Worm (Caenorhabditis elegans) whole organism, L4 larva: ENCODE results near the gene T14G8.4.
A peak's percentile ranks its signal among the peaks of the same experiment; 100 is the strongest.

Experiments
- F37D6.2 ChIP-seq: sonication (generic microtip); optimal IDR thresholded peaks from 2 replicates; lab custom pipeline; 2016; ENCODE audit warnings: mild to moderate bottlenecking, missing genetic modification characterization, missing compliant biosample characterization
- Y48G9A.11 ChIP-seq: fragments of 200-800 bp; sonication (Bioruptor generic); IDR thresholded peaks from 2 replicates; pipeline ENCODE4 v1.3.6; 2022; ENCODE audit warnings: missing genetic modification reagents, missing genetic modification characterization, missing compliant biosample characterization
- aha-1 ChIP-seq: fragments of 150-350 bp; peaks from one replicate; lab custom pipeline; 2014; ENCODE audit warnings: missing biosample characterization, missing genetic modification characterization
- arid-1 ChIP-seq: fragments of 200-800 bp; sonication (Bioruptor generic); conservative IDR thresholded peaks from 2 replicates; pipeline ENCODE4 v1.3.6; 2022; ENCODE audit warnings: missing genetic modification reagents, missing genetic modification characterization, missing compliant biosample characterization
- ceh-20 ChIP-seq: fragments of 200-800 bp; sonication (Bioruptor generic); IDR thresholded peaks from 2 replicates; pipeline ENCODE4 v1.3.6; 2022; ENCODE audit warnings: missing genetic modification reagents, missing genetic modification characterization, missing compliant biosample characterization
- ceh-44 ChIP-seq: fragments of 200-800 bp; sonication (Bioruptor generic); IDR thresholded peaks from 2 replicates; pipeline ENCODE4 v1.3.6; 2022; ENCODE audit warnings: missing genetic modification reagents, missing genetic modification characterization, missing compliant biosample characterization
- daf-16 ChIP-seq, 3 experiments: sonication (generic microtip); optimal IDR thresholded peaks; 2 replicates each; lab custom pipeline; 2016 to 2017; ENCODE audit warnings: missing genetic modification characterization in 3 of 3, missing genetic modification reagents in 3 of 3, mild to moderate bottlenecking in 2 of 3, missing compliant biosample characterization in 2 of 3, missing biosample characterization in 1 of 3, moderate library complexity in 1 of 3
- dmd-6 ChIP-seq: fragments of 200-800 bp; sonication (Bioruptor generic); IDR thresholded peaks from 2 replicates; pipeline ENCODE4 v1.3.6; 2022; ENCODE audit warnings: missing genetic modification reagents, missing genetic modification characterization, missing compliant biosample characterization
- dve-1 ChIP-seq: sonication (generic microtip); optimal IDR thresholded peaks from 2 replicates; lab custom pipeline; 2017; ENCODE audit warnings: antibody characterized with exemption, mild to moderate bottlenecking, missing genetic modification characterization, missing compliant biosample characterization; ENCODE audit not compliant: insufficient read depth
- fos-1 ChIP-seq: fragments of 150-350 bp; optimal IDR thresholded peaks from 2 replicates; lab custom pipeline; 2014; ENCODE audit warnings: missing biosample characterization, missing genetic modification characterization
- hif-1 ChIP-seq, 2 experiments: sonication (generic microtip); optimal IDR thresholded peaks; 2 replicates each; lab custom pipeline; 2016 to 2017; ENCODE audit warnings: missing compliant biosample characterization in 2 of 2, missing genetic modification characterization in 2 of 2, missing genetic modification reagents in 2 of 2, missing genotype in 2 of 2, mild to moderate bottlenecking in 1 of 2
- hlh-11 ChIP-seq: fragments of 200-800 bp; sonication (Bioruptor generic); optimal IDR thresholded peaks from 2 replicates; lab custom pipeline; 2018; ENCODE audit warnings: mild to moderate bottlenecking, missing genetic modification characterization, missing compliant biosample characterization
- hlh-30 ChIP-seq: sonication (generic microtip); optimal IDR thresholded peaks from 2 replicates; lab custom pipeline; 2017; ENCODE audit warnings: antibody characterized with exemption, mild to moderate bottlenecking, missing genetic modification characterization, missing compliant biosample characterization; ENCODE audit not compliant: insufficient read depth
- hmg-1.1 ChIP-seq: fragments of 200-800 bp; sonication (Bioruptor generic); IDR thresholded peaks from 2 replicates; pipeline ENCODE4 v1.3.6; 2022; ENCODE audit warnings: missing genetic modification reagents, missing genetic modification characterization, missing compliant biosample characterization
- jun-1 ChIP-seq: fragments of 150-350 bp; optimal IDR thresholded peaks from 2 replicates; lab custom pipeline; 2014; ENCODE audit warnings: missing biosample characterization, missing genetic modification reagents, missing genetic modification characterization
- lin-1 ChIP-seq: fragments of 200-800 bp; sonication (Bioruptor generic); IDR thresholded peaks from 2 replicates; pipeline ENCODE4 v1.3.6; 2022; ENCODE audit warnings: missing genetic modification reagents, missing genetic modification characterization, missing compliant biosample characterization
- lir-3 ChIP-seq: sonication (generic microtip); optimal IDR thresholded peaks from 2 replicates; lab custom pipeline; 2016; ENCODE audit warnings: mild to moderate bottlenecking, missing genetic modification characterization, missing compliant biosample characterization
- lsy-2 ChIP-seq, 2 experiments: fragments of 150-350 bp in 1 of 2; sonication (generic microtip) in 1 of 2; optimal IDR thresholded peaks; 2 replicates each; lab custom pipeline; 2014 to 2017; ENCODE audit warnings: missing biosample characterization in 2 of 2, missing genetic modification characterization in 2 of 2
- madf-9 ChIP-seq: fragments of 200-800 bp; sonication (Bioruptor generic); conservative IDR thresholded peaks from 2 replicates; pipeline ENCODE4 v1.3.6; 2022; ENCODE audit warnings: missing genetic modification reagents, missing genetic modification characterization, missing compliant biosample characterization
- mdl-1 ChIP-seq, 2 experiments: fragments of 150-350 bp in 1 of 2; sonication (generic microtip) in 1 of 2; optimal IDR thresholded peaks; 2 replicates each; lab custom pipeline; 2014 to 2017; ENCODE audit warnings: missing biosample characterization in 2 of 2, missing genetic modification characterization in 2 of 2
- mep-1 ChIP-seq: fragments of 150-350 bp; sonication (generic microtip); optimal IDR thresholded peaks from 3 replicates; lab custom pipeline; 2014; ENCODE audit warnings: missing biosample characterization, missing genetic modification characterization
- mes-2 ChIP-seq: sonication (generic microtip); optimal IDR thresholded peaks from 2 replicates; lab custom pipeline; 2016; ENCODE audit warnings: missing genotype, mild to moderate bottlenecking, missing genetic modification characterization, missing compliant biosample characterization; ENCODE audit not compliant: poor library complexity, severe bottlenecking
- mxl-3 ChIP-seq: fragments of 200-800 bp; sonication (Bioruptor generic); optimal IDR thresholded peaks from 2 replicates; lab custom pipeline; 2018; ENCODE audit warnings: mild to moderate bottlenecking, missing genetic modification characterization, missing compliant biosample characterization
- nhr-11 ChIP-seq: fragments of 150-350 bp; optimal IDR thresholded peaks from 2 replicates; lab custom pipeline; 2014; ENCODE audit warnings: missing biosample characterization, missing genetic modification characterization
- nhr-111 ChIP-seq: fragments of 200-800 bp; sonication (Bioruptor generic); optimal IDR thresholded peaks from 2 replicates; lab custom pipeline; 2018; ENCODE audit warnings: mild to moderate bottlenecking, missing genetic modification characterization, missing compliant biosample characterization
- nhr-28 ChIP-seq: fragments of 150-350 bp; optimal IDR thresholded peaks from 2 replicates; lab custom pipeline; 2014; ENCODE audit warnings: missing biosample characterization, missing genetic modification characterization
- nhr-48 ChIP-seq: sonication (generic microtip); optimal IDR thresholded peaks from 2 replicates; lab custom pipeline; 2016; ENCODE audit warnings: mild to moderate bottlenecking, missing genetic modification characterization, missing compliant biosample characterization
- nhr-77 ChIP-seq: fragments of 150-350 bp; optimal IDR thresholded peaks from 2 replicates; lab custom pipeline; 2014; ENCODE audit warnings: missing biosample characterization, missing genetic modification characterization
- pha-4 ChIP-seq, 2 experiments: fragments of 150-350 bp in 1 of 2; fragments of 200-800 bp in 1 of 2; sonication (Bioruptor generic) in 1 of 2; IDR thresholded peaks in 1 of 2; optimal IDR thresholded peaks in 1 of 2; 2 replicates each; pipeline versions ENCODE4 v1.3.6 to Lab custom; 2014 to 2022; ENCODE audit warnings: missing genetic modification characterization in 2 of 2, missing genetic modification reagents in 2 of 2, missing biosample characterization in 1 of 2, missing compliant biosample characterization in 1 of 2
- pqm-1 ChIP-seq: sonication (generic microtip); optimal IDR thresholded peaks from 2 replicates; lab custom pipeline; 2017; ENCODE audit warnings: missing biosample characterization, missing genetic modification characterization
- sdz-12 ChIP-seq: fragments of 200-800 bp; sonication (Bioruptor generic); optimal IDR thresholded peaks from 2 replicates; lab custom pipeline; 2018; ENCODE audit warnings: mild to moderate bottlenecking, missing genetic modification characterization, missing compliant biosample characterization
- skn-1 ChIP-seq: fragments of 150-350 bp; optimal IDR thresholded peaks from 2 replicates; lab custom pipeline; 2014; ENCODE audit warnings: missing biosample characterization, missing genetic modification characterization
- unc-39 ChIP-seq: sonication (generic microtip); optimal IDR thresholded peaks from 2 replicates; lab custom pipeline; 2017; ENCODE audit warnings: missing biosample characterization, missing genetic modification characterization
- unc-62 ChIP-seq, 3 experiments: fragments of 150-350 bp in 1 of 3; sonication (generic microtip); optimal IDR thresholded peaks in 2 of 3; peaks in 1 of 3; 1 replicate in 1 of 3; 2 replicates in 2 of 3; lab custom pipeline; 2014 to 2017; ENCODE audit warnings: missing biosample characterization in 3 of 3, missing genetic modification characterization in 3 of 3, missing genetic modification reagents in 3 of 3, missing genotype in 1 of 3
- zag-1 ChIP-seq: fragments of 150-350 bp; optimal IDR thresholded peaks from 2 replicates; lab custom pipeline; 2014; ENCODE audit warnings: missing biosample characterization, missing genetic modification characterization
- ztf-7 ChIP-seq: fragments of 150-350 bp; optimal IDR thresholded peaks from 2 replicates; lab custom pipeline; 2014; ENCODE audit warnings: missing biosample characterization, missing genetic modification characterization

Gene T14G8.4

ce11 chrX:12873688-12874364 is 10.1 kb upstream of the T14G8.4 start:
- peak; percentile 98 for TF ChIP-seq nhr-28 (tag; lab: Kevin White, UChicago)
- peak; percentile 81 for TF ChIP-seq dmd-6
- TF ChIP-seq F37D6.2 (tag; lab: Kevin White, UChicago) = no peak
- TF ChIP-seq hlh-11 (tag; lab: Kevin White, UChicago) = peak; percentile 77
- peak in 1 of 2 experiments; percentile 42 for TF ChIP-seq unc-62 (GFP tag; optimal IDR thresholded peaks at IDR 0.05 in 1 of 2; lab: Kevin White, UChicago)
- no peak for TF ChIP-seq unc-62 (tag; optimal IDR thresholded peaks at IDR 0.05; lab: Kevin White, UChicago)
- TF ChIP-seq daf-16 (GFP tag; optimal IDR thresholded peaks at IDR 0.05; lab: Kevin White, UChicago) = no peak
- TF ChIP-seq daf-16 (tag; optimal IDR thresholded peaks at IDR 0.05; lab: Kevin White, UChicago) = peak; percentile 16
- no peak for TF ChIP-seq lir-3 (tag; lab: Kevin White, UChicago)
- TF ChIP-seq nhr-11 (tag; lab: Kevin White, UChicago) = peak; percentile 65
- TF ChIP-seq lsy-2 (tag; optimal IDR thresholded peaks at IDR 0.05; lab: Kevin White, UChicago) = peak in 1 of 2 experiments; percentile 33
- peak; percentile 0 for TF ChIP-seq mep-1 (tag; lab: Kevin White, UChicago)
- TF ChIP-seq ztf-7 = peak; percentile 19
- TF ChIP-seq Y48G9A.11 (GFP tag; lab: Robert Waterston, UW) = no peak
- TF ChIP-seq lin-1 (GFP tag; lab: Robert Waterston, UW) = peak; percentile 36; the same call in 1 of the 2 replicates
- peak; percentile 78 for TF ChIP-seq aha-1
- TF ChIP-seq mxl-3 (GFP tag; lab: Kevin White, UChicago) = no peak
- TF ChIP-seq ceh-20 = no peak
- peak; percentile 35 for TF ChIP-seq jun-1 (tag; lab: Kevin White, UChicago)
- TF ChIP-seq hif-1 (tag; optimal IDR thresholded peaks at IDR 0.05; lab: Kevin White, UChicago) = peak in 1 of 2 experiments; percentile 34
- no peak for TF ChIP-seq unc-39 (tag; lab: Kevin White, UChicago)
- TF ChIP-seq mdl-1 (tag; optimal IDR thresholded peaks at IDR 0.05; lab: Kevin White, UChicago) = peak in 1 of 2 experiments; percentile 70
- TF ChIP-seq dve-1 (tag; lab: Kevin White, UChicago) = peak; percentile 54
- TF ChIP-seq madf-9 (GFP tag; lab: Robert Waterston, UW) = no peak
- no peak for TF ChIP-seq ceh-44 (GFP tag; lab: Robert Waterston, UW)
- peak; percentile 68 for TF ChIP-seq hlh-30 (tag; lab: Kevin White, UChicago)
- TF ChIP-seq nhr-48 (tag; lab: Kevin White, UChicago) = peak; percentile 76
- TF ChIP-seq mes-2 (tag; lab: Kevin White, UChicago) = no peak
- no peak for TF ChIP-seq nhr-111
- peak; percentile 67 for TF ChIP-seq pqm-1 (tag; lab: Kevin White, UChicago)
- no peak for TF ChIP-seq arid-1
- peak; percentile 34; the same call in 1 of the 2 replicates for TF ChIP-seq hmg-1.1 (GFP tag; lab: Robert Waterston, UW)
- TF ChIP-seq zag-1 (tag; lab: Kevin White, UChicago) = no peak
- no peak for TF ChIP-seq pha-4 (GFP tag; IDR thresholded peaks at IDR 0.05; lab: Robert Waterston, UW)
- no peak for TF ChIP-seq pha-4 (tag; optimal IDR thresholded peaks at IDR 0.05; lab: Kevin White, UChicago)
- peak; percentile 14 for TF ChIP-seq fos-1 (tag; lab: Kevin White, UChicago)
- TF ChIP-seq nhr-77 (tag; lab: Kevin White, UChicago) = peak; percentile 9
- no peak for TF ChIP-seq skn-1 (tag; lab: Kevin White, UChicago)
- TF ChIP-seq sdz-12 (GFP tag; lab: Kevin White, UChicago) = no peak
